Fruit fly (Drosophila melanogaster) whole organism, embryonic: Measurements from ENCODE around the gene CG9426.

Experiments
- Adf1 ChIP-seq: fragments of 200-800 bp; sonication (Bioruptor generic); IDR thresholded peaks from 2 replicates; pipeline ENCODE4 v1.3.6; 2022; ENCODE audit warnings: missing biosample characterization, missing genetic modification characterization
- Aef1 ChIP-seq: fragments of 200-800 bp; sonication (Bioruptor generic); IDR thresholded peaks from 3 replicates; pipeline ENCODE4 v1.3.6; 2022; ENCODE audit warnings: missing biosample characterization, missing genetic modification characterization
- Atf6 ChIP-seq: fragments of 200-800 bp; sonication (Bioruptor generic); IDR thresholded peaks from 2 replicates; pipeline ENCODE4 v1.3.6; 2022; ENCODE audit warnings: missing biosample characterization, missing genetic modification characterization
- CG10147 ChIP-seq: fragments of 200-800 bp; sonication (Bioruptor generic); optimal IDR thresholded peaks from 2 replicates; lab custom pipeline; 2019; ENCODE audit warnings: missing biosample characterization, mild to moderate bottlenecking, missing genetic modification characterization, moderate library complexity
- CG10267 ChIP-seq: fragments of 200-800 bp; sonication (Bioruptor generic); optimal IDR thresholded peaks from 2 replicates; lab custom pipeline; 2018; ENCODE audit warnings: missing biosample characterization, mild to moderate bottlenecking, missing genetic modification characterization, moderate library complexity
- CG10274 ChIP-seq: fragments of 200-800 bp; sonication (Bioruptor generic); optimal IDR thresholded peaks from 3 replicates; lab custom pipeline; 2017; ENCODE audit warnings: missing biosample characterization, mild to moderate bottlenecking, missing genetic modification characterization
- CG13775 ChIP-seq: fragments of 200-800 bp; sonication (Bioruptor generic); optimal IDR thresholded peaks from 3 replicates; lab custom pipeline; 2017; ENCODE audit warnings: missing biosample characterization, mild to moderate bottlenecking, missing genetic modification characterization
- CG15514 ChIP-seq: fragments of 200-800 bp; sonication (Bioruptor generic); optimal IDR thresholded peaks from 3 replicates; lab custom pipeline; 2017; ENCODE audit warnings: missing biosample characterization, missing genetic modification characterization, mild to moderate bottlenecking, moderate library complexity, missing genetic modification reagents
- CG17912 ChIP-seq: fragments of 200-800 bp; sonication (Bioruptor generic); optimal IDR thresholded peaks from 2 replicates; lab custom pipeline; 2018; ENCODE audit warnings: missing biosample characterization, mild to moderate bottlenecking, missing genetic modification characterization
- CG18476 ChIP-seq: fragments of 200-800 bp; sonication (Bioruptor generic); optimal IDR thresholded peaks from 2 replicates; lab custom pipeline; 2016; ENCODE audit warnings: missing biosample characterization, mild to moderate bottlenecking, missing genetic modification characterization
- CG34422 ChIP-seq: fragments of 200-800 bp; sonication (Bioruptor generic); IDR thresholded peaks from 3 replicates; pipeline ENCODE4 v1.3.6; 2022; ENCODE audit warnings: missing biosample characterization, missing genetic modification characterization
- CG3847 ChIP-seq: fragments of 200-800 bp; sonication (Bioruptor generic); IDR thresholded peaks from 2 replicates; pipeline ENCODE4 v1.3.6; 2022; ENCODE audit warnings: missing biosample characterization, missing genetic modification characterization
- CG7556 ChIP-seq: fragments of 200-800 bp; sonication (Bioruptor generic); optimal IDR thresholded peaks from 2 replicates; lab custom pipeline; 2017; ENCODE audit warnings: missing biosample characterization, mild to moderate bottlenecking, missing genetic modification characterization
- D ChIP-seq, 2 experiments: fragments of 200-800 bp in 1 of 2; fragments of >200 bp in 1 of 2; sonication (Bioruptor generic) in 1 of 2; optimal IDR thresholded peaks; 2 replicates in 1 of 2; 3 replicates in 1 of 2; lab custom pipeline; 2017; ENCODE audit warnings: mild to moderate bottlenecking in 1 of 2, missing biosample characterization in 1 of 2, missing genetic modification characterization in 1 of 2, missing genetic modification reagents in 1 of 2
- Dek ChIP-seq: fragments of 200-800 bp; sonication (Bioruptor generic); optimal IDR thresholded peaks from 3 replicates; lab custom pipeline; 2019; ENCODE audit warnings: missing biosample characterization, mild to moderate bottlenecking, missing genetic modification characterization, moderate library complexity
- Dll ChIP-seq: fragments of 200-800 bp; sonication (Bioruptor generic); IDR thresholded peaks from 4 replicates; pipeline ENCODE4 v1.3.6; 2022; ENCODE audit warnings: missing biosample characterization, missing genetic modification characterization; ENCODE audit not compliant: partially characterized antibody
- Dref ChIP-seq: fragments of 200-800 bp; sonication (Bioruptor generic); IDR thresholded peaks from 2 replicates; pipeline ENCODE4 v1.3.6; 2022; ENCODE audit warnings: missing biosample characterization, missing genetic modification characterization
- H15 ChIP-seq: fragments of 200-800 bp; sonication (Bioruptor generic); IDR thresholded peaks from 3 replicates; pipeline ENCODE4 v1.3.6; 2022; ENCODE audit warnings: missing biosample characterization, missing genetic modification characterization
- Hr3 ChIP-seq: fragments of 200-800 bp; sonication (Bioruptor generic); optimal IDR thresholded peaks from 3 replicates; lab custom pipeline; 2016; ENCODE audit warnings: missing biosample characterization, missing genetic modification characterization
- Hr39 ChIP-seq: fragments of >200 bp; optimal IDR thresholded peaks from 2 replicates; lab custom pipeline; 2017
- Jarid2 ChIP-seq: fragments of 200-800 bp; sonication (Bioruptor generic); optimal IDR thresholded peaks from 3 replicates; lab custom pipeline; 2017; ENCODE audit warnings: mild to moderate bottlenecking, missing biosample characterization, missing genetic modification reagents, missing genetic modification characterization
- Lim3 ChIP-seq: fragments of 200-800 bp; sonication (Bioruptor generic); IDR thresholded peaks from 2 replicates; pipeline ENCODE4 v1.3.6; 2022; ENCODE audit warnings: missing biosample characterization, missing genetic modification characterization
- Max ChIP-seq: fragments of 200-800 bp; sonication (Bioruptor generic); optimal IDR thresholded peaks from 2 replicates; lab custom pipeline; 2016; ENCODE audit warnings: missing biosample characterization, mild to moderate bottlenecking, missing genetic modification characterization
- Myb ChIP-seq: fragments of 200-800 bp; sonication (Bioruptor generic); optimal IDR thresholded peaks from 2 replicates; lab custom pipeline; 2016; ENCODE audit warnings: missing biosample characterization, missing genetic modification characterization
- NFAT ChIP-seq: fragments of 200-800 bp; sonication (Bioruptor generic); IDR thresholded peaks from 2 replicates; pipeline ENCODE4 v1.3.6; 2022; ENCODE audit warnings: missing biosample characterization, missing genetic modification characterization
- Neu2 ChIP-seq: fragments of 200-800 bp; sonication (Bioruptor generic); optimal IDR thresholded peaks from 3 replicates; lab custom pipeline; 2016; ENCODE audit warnings: missing biosample characterization, missing genetic modification characterization, borderline replicate concordance
- Nf-YA ChIP-seq: fragments of 200-800 bp; sonication (Bioruptor generic); IDR thresholded peaks from 2 replicates; pipeline ENCODE4 v1.3.6; 2022; ENCODE audit warnings: missing biosample characterization, missing genetic modification characterization
- Ravus ChIP-seq: fragments of 200-800 bp; sonication (Bioruptor generic); IDR thresholded peaks from 2 replicates; pipeline ENCODE4 v1.3.6; 2022; ENCODE audit warnings: missing biosample characterization, missing genetic modification characterization
- Side ChIP-seq: fragments of 200-800 bp; sonication (Bioruptor generic); optimal IDR thresholded peaks from 2 replicates; lab custom pipeline; 2016; ENCODE audit warnings: missing biosample characterization, missing genetic modification characterization
- ci ChIP-seq: fragments of 200-800 bp; sonication (Bioruptor generic); IDR thresholded peaks from 3 replicates; pipeline ENCODE4 v1.3.6; 2022; ENCODE audit warnings: missing biosample characterization, missing genetic modification characterization
- crp ChIP-seq, 2 experiments: fragments of 200-800 bp; sonication (Bioruptor generic); optimal IDR thresholded peaks; 2 replicates in 1 of 2; 3 replicates in 1 of 2; lab custom pipeline; 2017; ENCODE audit warnings: missing biosample characterization in 2 of 2, missing genetic modification characterization in 2 of 2, mild to moderate bottlenecking in 1 of 2, moderate library complexity in 1 of 2
- dm ChIP-seq: fragments of 200-800 bp; sonication (Bioruptor generic); optimal IDR thresholded peaks from 3 replicates; lab custom pipeline; 2016; ENCODE audit warnings: missing biosample characterization, missing genetic modification characterization
- fd64A ChIP-seq: fragments of 200-800 bp; sonication (Bioruptor generic); optimal IDR thresholded peaks from 3 replicates; lab custom pipeline; 2018; ENCODE audit warnings: missing biosample characterization, mild to moderate bottlenecking, missing genetic modification characterization
- gcm2 ChIP-seq: fragments of 200-800 bp; sonication (Bioruptor generic); optimal IDR thresholded peaks from 2 replicates; lab custom pipeline; 2016; ENCODE audit warnings: missing biosample characterization, missing genetic modification characterization
- gfzf ChIP-seq: fragments of 200-800 bp; sonication (Bioruptor generic); optimal IDR thresholded peaks from 2 replicates; lab custom pipeline; 2016; ENCODE audit warnings: missing biosample characterization, mild to moderate bottlenecking, missing genetic modification characterization, moderate library complexity
- gsb-n ChIP-seq: fragments of 200-800 bp; sonication (Bioruptor generic); optimal IDR thresholded peaks from 3 replicates; lab custom pipeline; 2018; ENCODE audit warnings: missing biosample characterization, mild to moderate bottlenecking, missing genetic modification characterization
- hbn ChIP-seq: fragments of 200-800 bp; sonication (Bioruptor generic); IDR thresholded peaks from 2 replicates; pipeline ENCODE4 v1.3.6; 2022; ENCODE audit warnings: missing biosample characterization, missing genetic modification characterization; ENCODE audit not compliant: partially characterized antibody
- pzg ChIP-seq: fragments of 200-800 bp; sonication (Bioruptor generic); optimal IDR thresholded peaks from 3 replicates; lab custom pipeline; 2018; ENCODE audit warnings: missing biosample characterization, mild to moderate bottlenecking, missing genetic modification characterization, moderate library complexity
- ro ChIP-seq: fragments of 200-800 bp; sonication (Bioruptor generic); IDR thresholded peaks from 2 replicates; pipeline ENCODE4 v1.3.6; 2022; ENCODE audit warnings: missing biosample characterization, missing genetic modification characterization
- row ChIP-seq: fragments of 200-800 bp; sonication (Bioruptor generic); IDR thresholded peaks from 3 replicates; pipeline ENCODE4 v1.3.6; 2022; ENCODE audit warnings: missing biosample characterization, missing genetic modification characterization
- run ChIP-seq: fragments of 200-800 bp; sonication (Bioruptor generic); optimal IDR thresholded peaks from 3 replicates; lab custom pipeline; 2018; ENCODE audit warnings: missing biosample characterization, mild to moderate bottlenecking, missing genetic modification characterization
- sd ChIP-seq: fragments of 200-800 bp; sonication (Bioruptor generic); optimal IDR thresholded peaks from 3 replicates; lab custom pipeline; 2018; ENCODE audit warnings: missing biosample characterization, mild to moderate bottlenecking, missing genetic modification characterization, moderate library complexity
- sens ChIP-seq: fragments of 200-800 bp; sonication (Bioruptor generic); peaks from one replicate; lab custom pipeline; 2016; ENCODE audit warnings: missing biosample characterization, missing genetic modification characterization
- so ChIP-seq: fragments of 200-800 bp; sonication (Bioruptor generic); IDR thresholded peaks from 3 replicates; pipeline ENCODE4 v1.3.6; 2022; ENCODE audit warnings: missing biosample characterization, missing genetic modification characterization
- stc ChIP-seq: fragments of 200-800 bp; sonication (Bioruptor generic); IDR thresholded peaks from 2 replicates; pipeline ENCODE4 v1.3.6; 2022; ENCODE audit warnings: missing biosample characterization, missing genetic modification characterization
- stwl ChIP-seq: fragments of 200-800 bp; sonication (Bioruptor generic); optimal IDR thresholded peaks from 3 replicates; lab custom pipeline; 2018; ENCODE audit warnings: missing biosample characterization, mild to moderate bottlenecking, missing genetic modification characterization, moderate library complexity
- tap ChIP-seq: fragments of 200-800 bp; optimal IDR thresholded peaks from 3 replicates; lab custom pipeline; 2019; ENCODE audit warnings: missing biosample characterization, mild to moderate bottlenecking, missing genetic modification characterization, moderate library complexity
- trem ChIP-seq: fragments of 200-800 bp; optimal IDR thresholded peaks from 3 replicates; lab custom pipeline; 2019; ENCODE audit warnings: missing biosample characterization, mild to moderate bottlenecking, missing genetic modification characterization, moderate library complexity
- vvl ChIP-seq: fragments of 200-800 bp; sonication (Bioruptor generic); IDR thresholded peaks from 2 replicates; pipeline ENCODE4 v1.3.6; 2022; ENCODE audit warnings: missing biosample characterization, missing genetic modification characterization

The CG9426 gene

dm6 chr2L:13203437-13204137 is 16.1 kb downstream of the CG9426 start, which contains the start of gene Pect (continued):
- TF ChIP-seq CG18476 (GFP tag; lab: Kevin White, UChicago) (peak; percentile 19), Max (GFP tag; lab: Kevin White, UChicago) (no peak), CG13775 (peak; percentile 52), CG7556 (no peak), CG10267 (tag; lab: Kevin White, UChicago) (peak; percentile 60), NFAT (GFP tag; lab: Robert Waterston, UW) (no peak), sd (tag; lab: Kevin White, UChicago) (no peak), CG15514 (GFP tag; lab: Kevin White, UChicago) (peak; percentile 98), Ravus (no peak), sens (GFP tag; lab: Kevin White, UChicago) (peak; percentile 6), pzg (peak; percentile 58), run (tag; lab: Kevin White, UChicago) (no peak), row (GFP tag; lab: Robert Waterston, UW) (peak; percentile 81), Lim3 (GFP tag; lab: Robert Waterston, UW) (no peak), CG10147 (GFP tag; lab: Kevin White, UChicago) (no peak), gcm2 (GFP tag; lab: Kevin White, UChicago) (no peak), Adf1 (GFP tag; lab: Robert Waterston, UW) (peak; percentile 29), Aef1 (no peak), CG34422 (GFP tag; lab: Robert Waterston, UW) (peak; percentile 15; the same call in 1 of the 3 replicates), gsb-n (tag; lab: Kevin White, UChicago) (no peak), stc (GFP tag; lab: Robert Waterston, UW) (peak; percentile 19; the same call in 1 of the 2 replicates), dm (GFP tag; lab: Kevin White, UChicago) (peak; percentile 64), stwl (peak; percentile 9), Myb (GFP tag; lab: Kevin White, UChicago) (peak; percentile 6), CG3847 (0 out of 2 replicates have a peak, but pooled peaks have one; percentile 28), trem (tag; lab: Kevin White, UChicago) (peak; percentile 25), Jarid2 (GFP tag; lab: Kevin White, UChicago) (peak; percentile 65), Dref (GFP tag; lab: Robert Waterston, UW) (peak; percentile 50), CG17912 (GFP tag; lab: Kevin White, UChicago) (no peak), ro (GFP tag; lab: Robert Waterston, UW) (no peak), H15 (GFP tag; lab: Robert Waterston, UW) (no peak), gfzf (GFP tag; lab: Kevin White, UChicago) (peak; percentile 89), CG10274 (GFP tag; lab: Kevin White, UChicago) (no peak), Dll (peak; percentile 62; the same call in 2 of the 4 replicates), so (GFP tag; lab: Robert Waterston, UW) (peak; percentile 66; the same call in 1 of the 3 replicates), Hr3 (GFP tag; lab: Kevin White, UChicago) (peak; percentile 37), tap (tag; lab: Kevin White, UChicago) (no peak), Dek (tag; lab: Kevin White, UChicago) (peak; percentile 58), Neu2 (no peak), Nf-YA (GFP tag; lab: Robert Waterston, UW) (no peak), Hr39 (lab: Kevin White, UChicago) (no peak), ci (GFP tag; lab: Robert Waterston, UW) (peak; percentile 9; the same call in 1 of the 3 replicates), Atf6 (GFP tag; lab: Robert Waterston, UW) (no peak), hbn (GFP tag; lab: Robert Waterston, UW) (peak; percentile 54), crp (GFP tag; optimal IDR thresholded peaks at IDR 0.05; lab: Kevin White, UChicago) (peak; percentile 82 to 95), vvl (GFP tag; lab: Robert Waterston, UW) (peak; percentile 18; the same call in 1 of the 2 replicates), Side (GFP tag; lab: Kevin White, UChicago) (no peak), D (optimal IDR thresholded peaks at IDR 0.05; lab: Kevin White, UChicago) (no peak), D (GFP tag; optimal IDR thresholded peaks at IDR 0.05; lab: Kevin White, UChicago) (no peak), fd64A (GFP tag; lab: Kevin White, UChicago) (no peak)
